Fruit fly (Drosophila melanogaster) whole organism: ENCODE results near the gene Osi2.

Experiments used
- CG8478 ChIP-seq: fragments of >200 bp; optimal IDR thresholded peaks from 2 replicates; lab custom pipeline; 2018; ENCODE audit warnings: inconsistent platforms
- Dll ChIP-seq: fragments of >200 bp; optimal IDR thresholded peaks from 2 replicates; lab custom pipeline; 2017
- EcR ChIP-seq, 2 experiments: fragments of >200 bp; optimal IDR thresholded peaks; 2 replicates each; lab custom pipeline; 2017; ENCODE audit warnings: missing biosample characterization in 2 of 2, missing genetic modification characterization in 2 of 2, missing genetic modification reagents in 2 of 2
- pan ChIP-seq: fragments of >200 bp; optimal IDR thresholded peaks from 2 replicates; lab custom pipeline; 2017
- psq ChIP-seq: fragments of >200 bp; optimal IDR thresholded peaks from 2 replicates; lab custom pipeline; 2017
- usp ChIP-seq: fragments of >200 bp; optimal IDR thresholded peaks from 2 replicates; lab custom pipeline; 2017; ENCODE audit warnings: missing biosample characterization, missing genetic modification characterization, mixed read lengths

The Osi2 gene

dm6 chr3R:6209073-6209472, at the start of gene Osi2:
Gene Osi2 (plus strand): TSS chr3R:6209373.
- no peak for TF ChIP-seq pan (lab: Kevin White, UChicago)
- no peak for TF ChIP-seq Dll
- TF ChIP-seq psq (lab: Kevin White, UChicago), result no peak

dm6 chr3R:6167183-6167582, 42.0 kb upstream of the Osi2 start, which contains the start of gene CG1077:
Gene CG1077 (plus strand): TSS chr3R:6167483.
- TF ChIP-seq pan (lab: Kevin White, UChicago) (no peak), usp (GFP tag; lab: Kevin White, UChicago) (no peak), psq (lab: Kevin White, UChicago) (no peak)

- TF ChIP-seq EcR (GFP tag; optimal IDR thresholded peaks at IDR 0.05; lab: Kevin White, UChicago) (no peak), CG8478 (lab: Kevin White, UChicago) (no peak), Dll (no peak), usp (GFP tag; lab: Kevin White, UChicago) (no peak), pan (lab: Kevin White, UChicago) (no peak), psq (lab: Kevin White, UChicago) (no peak)
These were observed 38.4 kb upstream of the Osi2 start for dm6 chr3R:6170737-6171136.

- TF ChIP-seq CG8478 (lab: Kevin White, UChicago) (no peak), EcR (GFP tag; optimal IDR thresholded peaks at IDR 0.05; lab: Kevin White, UChicago) (no peak), psq (lab: Kevin White, UChicago) (no peak), pan (lab: Kevin White, UChicago) (no peak), usp (GFP tag; lab: Kevin White, UChicago) (no peak), Dll (no peak)
These were observed 35.9 kb upstream of the Osi2 start, which contains the start of gene Osi1 for dm6 chr3R:6173249-6173648. Gene Osi1 (plus strand): TSS chr3R:6173549.

dm6 chr3R:6182511-6182910, 26.7 kb upstream of the Osi2 start:
- TF ChIP-seq psq (lab: Kevin White, UChicago) (no peak), CG8478 (lab: Kevin White, UChicago) (no peak), pan (lab: Kevin White, UChicago) (no peak), Dll (no peak), EcR (GFP tag; optimal IDR thresholded peaks at IDR 0.05; lab: Kevin White, UChicago) (no peak), usp (GFP tag; lab: Kevin White, UChicago) (no peak)

- TF ChIP-seq pan (lab: Kevin White, UChicago) (no peak), psq (lab: Kevin White, UChicago) (no peak)
These were observed 22.2 kb upstream of the Osi2 start, which contains the start of gene NPFR for dm6 chr3R:6187015-6187414. Gene NPFR (plus strand): TSS chr3R:6187315.

- TF ChIP-seq EcR (GFP tag; optimal IDR thresholded peaks at IDR 0.05; lab: Kevin White, UChicago), result no peak
- no peak for TF ChIP-seq psq (lab: Kevin White, UChicago)
- no peak for TF ChIP-seq CG8478 (lab: Kevin White, UChicago)
- no peak for TF ChIP-seq pan (lab: Kevin White, UChicago)
- no peak for TF ChIP-seq Dll
- no peak for TF ChIP-seq usp (GFP tag; lab: Kevin White, UChicago)
These were observed 12.8 kb upstream of the Osi2 start for dm6 chr3R:6196416-6196815.

- no peak for TF ChIP-seq psq (lab: Kevin White, UChicago)
- no peak for TF ChIP-seq CG8478 (lab: Kevin White, UChicago)
- no peak for TF ChIP-seq usp (GFP tag; lab: Kevin White, UChicago)
These were observed 10.7 kb upstream of the Osi2 start, which contains the start of gene Osi24 for dm6 chr3R:6198488-6198892. Gene Osi24 (plus strand): TSS chr3R:6198811.

- TF ChIP-seq usp (GFP tag; lab: Kevin White, UChicago) (no peak), CG8478 (lab: Kevin White, UChicago) (no peak), EcR (GFP tag; optimal IDR thresholded peaks at IDR 0.05; lab: Kevin White, UChicago) (no peak), pan (lab: Kevin White, UChicago) (no peak), Dll (no peak), psq (lab: Kevin White, UChicago) (no peak)
These were observed 9.5 kb upstream of the Osi2 start for dm6 chr3R:6199717-6200116.

dm6 chr3R:6203000-6203399, 6.2 kb upstream of the Osi2 start:
- no peak for TF ChIP-seq CG8478 (lab: Kevin White, UChicago)
- no peak for TF ChIP-seq psq (lab: Kevin White, UChicago)
- TF ChIP-seq Dll, result no peak
- no peak for TF ChIP-seq pan (lab: Kevin White, UChicago)
- no peak for TF ChIP-seq EcR (GFP tag; optimal IDR thresholded peaks at IDR 0.05; lab: Kevin White, UChicago)
- TF ChIP-seq usp (GFP tag; lab: Kevin White, UChicago), result no peak

dm6 chr3R:6210266-6211040, 1.3 kb downstream of the Osi2 start:
- TF ChIP-seq CG8478 (lab: Kevin White, UChicago), result no peak

dm6 chr3R:6211041-6211377, 1.8 kb downstream of the Osi2 start:
- no peak for TF ChIP-seq psq (lab: Kevin White, UChicago)
- TF ChIP-seq usp (GFP tag; lab: Kevin White, UChicago), result no peak
- no peak for TF ChIP-seq CG8478 (lab: Kevin White, UChicago)
- TF ChIP-seq Dll, result no peak
- TF ChIP-seq pan (lab: Kevin White, UChicago), result no peak
- no peak for TF ChIP-seq EcR (GFP tag; optimal IDR thresholded peaks at IDR 0.05; lab: Kevin White, UChicago)

- TF ChIP-seq EcR (GFP tag; optimal IDR thresholded peaks at IDR 0.05; lab: Kevin White, UChicago) (no peak), Dll (no peak), usp (GFP tag; lab: Kevin White, UChicago) (no peak), psq (lab: Kevin White, UChicago) (no peak), CG8478 (lab: Kevin White, UChicago) (no peak), pan (lab: Kevin White, UChicago) (no peak)
These were observed 5.1 kb downstream of the Osi2 start for dm6 chr3R:6214227-6214626.
